Worm (Caenorhabditis elegans) whole organism, L3 larva: ENCODE data around the gene set-31.

Experiments used
- R02D3.7 ChIP-seq: fragments of 150-350 bp; optimal IDR thresholded peaks from 2 replicates; lab custom pipeline; 2014; ENCODE audit warnings: missing biosample characterization, missing genetic modification characterization
- ZK546.5 ChIP-seq: sonication (generic microtip); optimal IDR thresholded peaks from 2 replicates; lab custom pipeline; 2017; ENCODE audit warnings: missing biosample characterization, missing genetic modification characterization
- aly-2 ChIP-seq: fragments of 150-350 bp; optimal IDR thresholded peaks from 2 replicates; lab custom pipeline; 2014; ENCODE audit warnings: missing biosample characterization, missing genetic modification characterization
- ceh-16 ChIP-seq: sonication (generic microtip); optimal IDR thresholded peaks from 2 replicates; lab custom pipeline; 2017; ENCODE audit warnings: missing biosample characterization, missing genetic modification characterization
- ceh-28 ChIP-seq: fragments of 150-350 bp; optimal IDR thresholded peaks from 2 replicates; lab custom pipeline; 2014; ENCODE audit warnings: missing biosample characterization, missing genetic modification reagents, missing genetic modification characterization
- ceh-82 ChIP-seq: fragments of 150-350 bp; optimal IDR thresholded peaks from 2 replicates; lab custom pipeline; 2014; ENCODE audit warnings: missing biosample characterization, missing genetic modification characterization
- ceh-9 ChIP-seq: sonication (generic microtip); optimal IDR thresholded peaks from 2 replicates; lab custom pipeline; 2018; ENCODE audit warnings: missing biosample characterization, missing genetic modification characterization
- daf-12 ChIP-seq: fragments of 150-350 bp; optimal IDR thresholded peaks from 2 replicates; lab custom pipeline; 2014; ENCODE audit warnings: missing biosample characterization, missing genetic modification reagents, missing genetic modification characterization
- egl-27 ChIP-seq: sonication (generic microtip); optimal IDR thresholded peaks from 4 replicates; lab custom pipeline; 2017; ENCODE audit warnings: missing biosample characterization, missing genetic modification reagents, missing genetic modification characterization
- egl-5 ChIP-seq: fragments of 150-350 bp; optimal IDR thresholded peaks from 2 replicates; lab custom pipeline; 2017; ENCODE audit warnings: missing biosample characterization, missing genetic modification reagents, missing genetic modification characterization, inconsistent platforms
- elt-1 ChIP-seq: fragments of 150-350 bp; optimal IDR thresholded peaks from 2 replicates; lab custom pipeline; 2014; ENCODE audit warnings: missing biosample characterization, missing genetic modification characterization
- elt-2 ChIP-seq: sonication (generic microtip); optimal IDR thresholded peaks from 2 replicates; lab custom pipeline; 2016; ENCODE audit warnings: missing genetic modification reagents, mild to moderate bottlenecking, missing genetic modification characterization, missing compliant biosample characterization
- elt-3 ChIP-seq, 3 experiments: fragments of 150-350 bp in 1 of 3; sonication (generic microtip) in 2 of 3; optimal IDR thresholded peaks; 2 replicates in 2 of 3; 4 replicates in 1 of 3; lab custom pipeline; 2014 to 2017; ENCODE audit warnings: missing biosample characterization in 3 of 3, missing genetic modification characterization in 3 of 3
- fkh-10 ChIP-seq: sonication (generic microtip); optimal IDR thresholded peaks from 2 replicates; lab custom pipeline; 2017; ENCODE audit warnings: missing biosample characterization, missing genetic modification reagents, missing genetic modification characterization
- fkh-2 ChIP-seq: fragments of 150-350 bp; optimal IDR thresholded peaks from 2 replicates; lab custom pipeline; 2014; ENCODE audit warnings: missing biosample characterization, missing genetic modification reagents, missing genetic modification characterization
- fos-1 ChIP-seq: fragments of 150-350 bp; optimal IDR thresholded peaks from 2 replicates; lab custom pipeline; 2014; ENCODE audit warnings: missing biosample characterization, missing genetic modification characterization
- jun-1 ChIP-seq: fragments of 150-350 bp; optimal IDR thresholded peaks from 2 replicates; lab custom pipeline; 2014; ENCODE audit warnings: missing biosample characterization, missing genetic modification reagents, missing genetic modification characterization
- lin-15B ChIP-seq: fragments of 150-350 bp; optimal IDR thresholded peaks from 2 replicates; lab custom pipeline; 2014; ENCODE audit warnings: missing biosample characterization, missing genetic modification characterization
- mdl-1 ChIP-seq: fragments of 150-350 bp; optimal IDR thresholded peaks from 2 replicates; lab custom pipeline; 2014; ENCODE audit warnings: missing biosample characterization, missing genetic modification characterization
- nhr-11 ChIP-seq: fragments of 150-350 bp; optimal IDR thresholded peaks from 2 replicates; lab custom pipeline; 2014; ENCODE audit warnings: missing biosample characterization, missing genetic modification characterization
- nhr-12 ChIP-seq: fragments of 150-350 bp; optimal IDR thresholded peaks from 2 replicates; lab custom pipeline; 2014; ENCODE audit warnings: missing biosample characterization, missing genetic modification characterization
- nhr-23 ChIP-seq: fragments of 150-350 bp; optimal IDR thresholded peaks from 2 replicates; lab custom pipeline; 2014; ENCODE audit warnings: missing biosample characterization, missing genetic modification reagents, missing genetic modification characterization
- nhr-237 ChIP-seq: fragments of 150-350 bp; optimal IDR thresholded peaks from 2 replicates; lab custom pipeline; 2014; ENCODE audit warnings: missing biosample characterization, missing genetic modification characterization
- nhr-25 ChIP-seq: sonication (generic microtip); optimal IDR thresholded peaks from 2 replicates; lab custom pipeline; 2017; ENCODE audit warnings: missing biosample characterization, missing genetic modification characterization
- nhr-28 ChIP-seq: fragments of 150-350 bp; optimal IDR thresholded peaks from 2 replicates; lab custom pipeline; 2014; ENCODE audit warnings: missing biosample characterization, missing genetic modification characterization
- nhr-43 ChIP-seq: sonication (generic microtip); optimal IDR thresholded peaks from 2 replicates; lab custom pipeline; 2016; ENCODE audit warnings: mild to moderate bottlenecking, missing genetic modification characterization, missing compliant biosample characterization; ENCODE audit not compliant: poor library complexity, severe bottlenecking
- nhr-67 ChIP-seq: fragments of 150-350 bp; optimal IDR thresholded peaks from 2 replicates; lab custom pipeline; 2014; ENCODE audit warnings: missing biosample characterization, missing genetic modification characterization
- nhr-76 ChIP-seq: fragments of 150-350 bp; sonication (generic microtip); optimal IDR thresholded peaks from 5 replicates; lab custom pipeline; 2014; ENCODE audit warnings: missing biosample characterization, missing genetic modification characterization
- nhr-77 ChIP-seq: fragments of 150-350 bp; optimal IDR thresholded peaks from 2 replicates; lab custom pipeline; 2014; ENCODE audit warnings: missing biosample characterization, missing genetic modification characterization
- pqm-1 ChIP-seq: fragments of 150-350 bp; optimal IDR thresholded peaks from 2 replicates; lab custom pipeline; 2017; ENCODE audit warnings: missing biosample characterization, missing genetic modification characterization, inconsistent platforms
- sea-2 ChIP-seq: fragments of 150-350 bp; sonication (generic microtip); optimal IDR thresholded peaks from 4 replicates; lab custom pipeline; 2014; ENCODE audit warnings: missing biosample characterization, missing genetic modification reagents, missing genetic modification characterization
- skn-1 ChIP-seq: fragments of 150-350 bp; optimal IDR thresholded peaks from 2 replicates; lab custom pipeline; 2014; ENCODE audit warnings: missing biosample characterization, missing genetic modification characterization
- unc-39 ChIP-seq: sonication (generic microtip); optimal IDR thresholded peaks from 4 replicates; lab custom pipeline; 2017; ENCODE audit warnings: missing biosample characterization, missing genetic modification characterization
- unc-62 ChIP-seq: fragments of 150-350 bp; sonication (generic microtip); optimal IDR thresholded peaks from 4 replicates; lab custom pipeline; 2014; ENCODE audit warnings: missing biosample characterization, missing genetic modification reagents, missing genetic modification characterization
- ztf-11 ChIP-seq: fragments of 150-350 bp; optimal IDR thresholded peaks from 2 replicates; lab custom pipeline; 2014; ENCODE audit warnings: missing biosample characterization, missing genetic modification characterization
- ztf-4 ChIP-seq: fragments of 150-350 bp; optimal IDR thresholded peaks from 2 replicates; lab custom pipeline; 2014; ENCODE audit warnings: missing biosample characterization, missing genetic modification characterization

The set-31 gene

ce11 chrV:14438099-14438739 lies 20.5 kb downstream of the set-31 start:
- TF ChIP-seq nhr-25 (tag; lab: Kevin White, UChicago) (peak; percentile 31), fkh-2 (no peak), nhr-43 (tag; lab: Kevin White, UChicago) (no peak), nhr-12 (no peak), nhr-77 (tag; lab: Kevin White, UChicago) (no peak), skn-1 (tag; lab: Kevin White, UChicago) (no peak)

ce11 chrV:14439236-14439635 lies 21.5 kb downstream of the set-31 start:
- TF ChIP-seq lin-15B, result no peak
- peak; percentile 31 for TF ChIP-seq nhr-25 (tag; lab: Kevin White, UChicago)

DNA sequence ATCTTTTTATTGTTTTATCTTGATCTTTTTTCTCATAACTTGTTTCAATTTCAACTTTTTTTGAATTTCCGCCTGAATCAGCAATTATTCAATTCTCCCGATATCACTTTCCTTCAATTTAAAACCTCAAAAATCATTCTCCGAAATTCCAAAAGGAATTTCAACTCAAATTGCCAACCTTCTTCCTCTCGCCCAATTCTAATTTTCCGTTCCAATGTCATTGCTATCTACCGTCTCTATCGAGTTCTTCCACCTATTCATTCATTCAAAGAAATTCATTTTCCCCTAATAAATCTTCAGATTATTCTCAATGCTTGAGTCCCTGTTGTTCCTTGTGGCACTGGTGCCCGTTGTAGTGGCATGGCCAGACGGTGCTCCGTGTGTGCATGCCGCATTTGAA lies 23.1 kb downstream of the set-31 start, which contains the start of gene F23B12.4:
TSS of gene F23B12.4 (plus strand) at position 301 of the 400 bp plus-strand sequence.
- TF ChIP-seq elt-2 (tag; lab: Kevin White, UChicago), result no peak
- TF ChIP-seq ceh-16, result no peak
- TF ChIP-seq R02D3.7 (tag; lab: Kevin White, UChicago), result no peak
- TF ChIP-seq unc-62 (GFP tag; lab: Kevin White, UChicago), result no peak
- no peak for TF ChIP-seq elt-3 (tag; optimal IDR thresholded peaks at IDR 0.05; lab: Kevin White, UChicago)
- no peak for TF ChIP-seq nhr-67 (tag; lab: Kevin White, UChicago)
- TF ChIP-seq nhr-28 (tag; lab: Kevin White, UChicago), result no peak
- TF ChIP-seq aly-2 (tag; lab: Kevin White, UChicago), result no peak
- TF ChIP-seq pqm-1 (tag; lab: Kevin White, UChicago), result no peak
- TF ChIP-seq nhr-76 (tag; lab: Kevin White, UChicago), result no peak
- no peak for TF ChIP-seq fos-1 (tag; lab: Kevin White, UChicago)
- no peak for TF ChIP-seq ztf-4 (tag; lab: Kevin White, UChicago)
- TF ChIP-seq nhr-77 (tag; lab: Kevin White, UChicago), result no peak
- TF ChIP-seq ceh-82 (tag; lab: Kevin White, UChicago), result no peak
- TF ChIP-seq ztf-11, result no peak
- TF ChIP-seq ceh-9, result no peak
- no peak for TF ChIP-seq nhr-237
- TF ChIP-seq egl-27 (tag; lab: Kevin White, UChicago), result no peak

DNA sequence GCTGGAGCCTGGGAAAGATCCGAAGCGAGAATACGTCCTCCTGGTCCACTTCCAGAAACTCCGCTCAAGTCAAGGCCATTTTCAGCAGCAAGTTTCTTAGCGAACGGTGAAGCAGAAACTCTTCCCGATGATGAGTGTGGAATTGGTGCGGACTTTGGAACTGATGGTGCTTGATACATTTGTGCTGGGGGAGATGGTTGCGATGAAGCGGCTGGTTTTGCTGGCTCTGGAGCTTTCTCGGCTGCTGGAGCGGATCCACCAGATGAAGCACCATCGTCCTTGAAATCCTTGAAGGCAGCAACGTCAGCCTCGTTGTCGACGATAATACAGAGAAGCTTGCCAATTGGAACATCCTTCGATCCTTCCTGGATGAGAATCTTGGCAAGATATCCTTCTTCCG lies 28.8 kb downstream of the set-31 start:
- no peak for TF ChIP-seq nhr-25 (tag; lab: Kevin White, UChicago)
- TF ChIP-seq ceh-9, result no peak
- TF ChIP-seq pqm-1 (tag; lab: Kevin White, UChicago), result no peak
- TF ChIP-seq ceh-28 (tag; lab: Kevin White, UChicago), result no peak
- no peak for TF ChIP-seq nhr-76 (tag; lab: Kevin White, UChicago)
- TF ChIP-seq egl-5 (tag; lab: Kevin White, UChicago), result no peak
- no peak for TF ChIP-seq elt-1
- no peak for TF ChIP-seq nhr-23 (tag; lab: Kevin White, UChicago)
- TF ChIP-seq mdl-1 (tag; lab: Kevin White, UChicago), result no peak
- no peak for TF ChIP-seq sea-2 (GFP tag; lab: Kevin White, UChicago)
- TF ChIP-seq unc-39 (tag; lab: Kevin White, UChicago), result no peak
- no peak for TF ChIP-seq nhr-77 (tag; lab: Kevin White, UChicago)
- TF ChIP-seq nhr-237, result no peak
- no peak for TF ChIP-seq ztf-11
- TF ChIP-seq ZK546.5, result no peak
- no peak for TF ChIP-seq lin-15B
- TF ChIP-seq jun-1 (tag; lab: Kevin White, UChicago), result no peak
- no peak for TF ChIP-seq nhr-11 (tag; lab: Kevin White, UChicago)
- TF ChIP-seq daf-12 (tag; lab: Kevin White, UChicago), result no peak
- no peak for TF ChIP-seq fkh-10
